Worm (Caenorhabditis elegans): Measurements from ENCODE around the gene Y73B6BL.44.

- TF ChIP-seq flt-1 (GFP tag; IDR thresholded peaks at IDR 0.05) (no peak), tra-4 (tag; optimal IDR thresholded peaks at IDR 0.05) (no peak), ama-1 (optimal IDR thresholded peaks at IDR 0.05) (no peak), hmg-4 (GFP tag; optimal IDR thresholded peaks at IDR 0.05) (no peak), hnd-1 (tag; optimal IDR thresholded peaks at IDR 0.05) (no peak), pes-1 (GFP tag; IDR thresholded peaks at IDR 0.05) (no peak), F13C5.2 (tag; optimal IDR thresholded peaks at IDR 0.05) (no peak)
These were observed 24.5 kb downstream of the Y73B6BL.44 start, which contains the start of gene C01G5.7 for ce11 chrIV:6517859-6518258.
